Worm (Caenorhabditis elegans) whole organism, early embryonic: ENCODE results near the gene F07E5.7.

Experiments used
- aly-1 ChIP-seq: sonication (generic microtip); optimal IDR thresholded peaks from 2 replicates; lab custom pipeline; 2016; ENCODE audit warnings: missing genetic modification characterization, missing compliant biosample characterization
- ama-1 ChIP-seq: fragments of 150-350 bp; optimal IDR thresholded peaks from 2 replicates; lab custom pipeline; 2014
- ceh-36 ChIP-seq: sonication (generic microtip); optimal IDR thresholded peaks from 2 replicates; lab custom pipeline; 2016; ENCODE audit warnings: missing genetic modification characterization, inconsistent platforms, missing compliant biosample characterization
- ets-7 ChIP-seq: sonication (generic microtip); optimal IDR thresholded peaks from 2 replicates; lab custom pipeline; 2016; ENCODE audit warnings: missing genotype, missing genetic modification characterization, missing compliant biosample characterization
- flt-1 ChIP-seq: fragments of 200-800 bp; sonication (Bioruptor generic); IDR thresholded peaks from 2 replicates; pipeline ENCODE4 v1.3.6; 2022; ENCODE audit warnings: missing genetic modification characterization, missing compliant biosample characterization
- pes-1 ChIP-seq: fragments of 200-800 bp; sonication (Bioruptor generic); IDR thresholded peaks from 2 replicates; pipeline ENCODE4 v1.3.6; 2022; ENCODE audit warnings: missing genetic modification reagents, missing genetic modification characterization, missing compliant biosample characterization
- tbx-11 ChIP-seq: fragments of 200-800 bp; sonication (Bioruptor generic); IDR thresholded peaks from 2 replicates; pipeline ENCODE4 v1.3.6; 2022; ENCODE audit warnings: missing genetic modification characterization, missing compliant biosample characterization
- tbx-37 ChIP-seq: fragments of 200-800 bp; sonication (Bioruptor generic); conservative IDR thresholded peaks from 2 replicates; pipeline ENCODE4 v1.3.6; 2022; ENCODE audit warnings: missing genetic modification reagents, missing genetic modification characterization, missing compliant biosample characterization
- tra-4 ChIP-seq: sonication (generic microtip); optimal IDR thresholded peaks from 2 replicates; lab custom pipeline; 2017; ENCODE audit warnings: missing genetic modification characterization, missing compliant biosample characterization

ce11 chrII:2083726-2084179 is 12.4 kb upstream of the F07E5.7 start, which contains the start of the genes T16A1.5 and fbxc-49:
- TF ChIP-seq tbx-11 (GFP tag; lab: Robert Waterston, UW) (no peak), tra-4 (tag; lab: Kevin White, UChicago) (no peak), flt-1 (GFP tag; lab: Robert Waterston, UW) (no peak), ceh-36 (tag; lab: Kevin White, UChicago) (no peak), ama-1 (lab: Kevin White, UChicago) (no peak), tbx-37 (no peak), ets-7 (tag; lab: Kevin White, UChicago) (no peak), aly-1 (tag; lab: Kevin White, UChicago) (no peak), pes-1 (GFP tag; lab: Robert Waterston, UW) (no peak)
